Worm (Caenorhabditis elegans): ENCODE data around the gene srh-203.

The srh-203 gene

DNA sequence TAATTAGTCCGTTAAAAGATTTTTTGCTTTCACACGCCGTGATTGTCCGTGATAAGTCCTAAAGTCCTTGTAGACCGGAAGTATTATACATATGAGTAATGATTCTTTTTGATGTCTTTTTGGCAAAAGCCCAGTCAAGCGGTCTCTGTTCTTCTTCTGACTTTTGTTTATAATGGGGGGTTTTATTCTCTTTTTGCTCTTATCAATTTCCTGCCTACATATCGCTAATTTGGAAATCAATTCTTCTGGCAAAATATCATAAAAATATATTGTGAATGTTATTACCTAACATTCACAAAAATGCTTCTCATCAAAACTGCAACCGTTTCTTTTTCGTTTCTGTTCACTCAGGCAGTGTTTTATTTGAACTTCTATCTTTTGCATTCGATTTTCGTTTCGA is 20.4 kb upstream of the srh-203 start, which contains the start of gene srbc-61:
TSS of gene srbc-61 (plus strand) at position 301 of the 400 bp plus-strand sequence.
- TF ChIP-seq mdl-1 (tag; optimal IDR thresholded peaks at IDR 0.05) (no peak), hmg-11 (tag; optimal IDR thresholded peaks at IDR 0.05) (no peak), unc-62 (GFP tag; optimal IDR thresholded peaks at IDR 0.05) (no peak), nhr-76 (tag; optimal IDR thresholded peaks at IDR 0.05) (no peak)

- TF ChIP-seq nhr-43 (tag; optimal IDR thresholded peaks at IDR 0.05; ENCODE audit: poor library complexity, severe bottlenecking) (no peak), lin-15B (tag; optimal IDR thresholded peaks at IDR 0.05) (no peak), ZK546.5 (tag; optimal IDR thresholded peaks at IDR 0.05) (no peak), nhr-28 (tag; optimal IDR thresholded peaks at IDR 0.05) (no peak), lin-39 (tag; optimal IDR thresholded peaks at IDR 0.05) (no peak)
Observed at ce11 chrV:17473699-17474098, 17.6 kb upstream of the srh-203 start, which contains the start of gene srh-123. Gene srh-123, plus strand, starts transcription at chrV:17473999.

ce11 chrV:17471564-17471963 is 15.5 kb upstream of the srh-203 start, which contains the start of gene srh-235:
Gene srh-235, minus strand, starts transcription at chrV:17471664.
- TF ChIP-seq ceh-9 (tag; optimal IDR thresholded peaks at IDR 0.05), result no peak
- TF ChIP-seq nhr-12 (tag; optimal IDR thresholded peaks at IDR 0.05), result no peak
- TF ChIP-seq R02D3.7 (tag; optimal IDR thresholded peaks at IDR 0.05), result no peak
- TF ChIP-seq tbx-2 (tag; optimal IDR thresholded peaks at IDR 0.05), result no peak

DNA sequence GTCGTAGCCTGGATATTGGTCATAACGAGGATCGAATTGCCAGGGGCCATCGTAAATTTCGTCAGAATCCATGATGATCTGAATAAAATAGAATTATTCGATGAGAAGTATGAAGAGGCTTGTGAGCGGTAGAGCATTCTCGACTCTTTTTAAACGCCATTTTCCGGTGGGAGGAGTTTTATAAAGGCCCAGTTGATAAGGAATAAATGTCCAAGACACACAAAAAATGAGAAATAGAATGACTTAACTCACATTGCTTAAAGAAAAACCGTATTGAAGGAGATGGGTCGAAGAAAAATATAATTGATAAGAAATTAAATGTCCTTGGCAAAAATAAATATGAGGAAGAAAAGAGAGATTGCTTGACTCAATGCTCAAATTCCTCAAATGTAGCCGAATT is 13.1 kb upstream of the srh-203 start, which contains the start of gene F20E11.17:
TSS of gene F20E11.17 (minus strand) at position 101 of the 400 bp plus-strand sequence.
- TF ChIP-seq ceh-82 (tag; optimal IDR thresholded peaks at IDR 0.05), result no peak
- TF ChIP-seq pqm-1 (tag; optimal IDR thresholded peaks at IDR 0.05), result no peak
- no peak for TF ChIP-seq mdl-1 (tag; optimal IDR thresholded peaks at IDR 0.05)
- no peak for TF ChIP-seq skn-1 (tag; optimal IDR thresholded peaks at IDR 0.05)
- TF ChIP-seq nhr-23 (tag; optimal IDR thresholded peaks at IDR 0.05), result no peak
- TF ChIP-seq ZK546.5 (tag; optimal IDR thresholded peaks at IDR 0.05), result no peak
- no peak for TF ChIP-seq elt-3 (tag; optimal IDR thresholded peaks at IDR 0.05)
- no peak for TF ChIP-seq jun-1 (tag; optimal IDR thresholded peaks at IDR 0.05)
- no peak for TF ChIP-seq ztf-11 (tag; optimal IDR thresholded peaks at IDR 0.05)
- no peak for TF ChIP-seq lin-15B (tag; optimal IDR thresholded peaks at IDR 0.05)
- no peak for TF ChIP-seq ztf-4 (tag; optimal IDR thresholded peaks at IDR 0.05)
- no peak for TF ChIP-seq eor-1 (tag; optimal IDR thresholded peaks at IDR 0.05)
- no peak for TF ChIP-seq egl-27 (tag; optimal IDR thresholded peaks at IDR 0.05)
- no peak for TF ChIP-seq unc-39 (tag; optimal IDR thresholded peaks at IDR 0.05)
- no peak for TF ChIP-seq fos-1 (tag; optimal IDR thresholded peaks at IDR 0.05)

ce11 chrV:17467881-17468280 is 11.8 kb upstream of the srh-203 start:
- no peak for TF ChIP-seq lsy-12 (tag; optimal IDR thresholded peaks at IDR 0.05)
- no peak for TF ChIP-seq ZK546.5 (tag; optimal IDR thresholded peaks at IDR 0.05)
- no peak for TF ChIP-seq unc-39 (tag; optimal IDR thresholded peaks at IDR 0.05)
- no peak for TF ChIP-seq daf-12 (tag; optimal IDR thresholded peaks at IDR 0.05)
- no peak for TF ChIP-seq ztf-4 (tag; optimal IDR thresholded peaks at IDR 0.05)
- no peak for TF ChIP-seq nhr-23 (tag; optimal IDR thresholded peaks at IDR 0.05)
- no peak for TF ChIP-seq nhr-67 (tag; optimal IDR thresholded peaks at IDR 0.05)
- no peak for TF ChIP-seq egl-5 (tag; optimal IDR thresholded peaks at IDR 0.05)
- TF ChIP-seq pha-4 (tag; optimal IDR thresholded peaks at IDR 0.05), result no peak
- TF ChIP-seq lin-39 (tag; optimal IDR thresholded peaks at IDR 0.05), result no peak
- no peak for TF ChIP-seq R02D3.7 (tag; optimal IDR thresholded peaks at IDR 0.05)
- no peak for TF ChIP-seq eor-1 (tag; optimal IDR thresholded peaks at IDR 0.05)
- no peak for TF ChIP-seq pqm-1 (tag; optimal IDR thresholded peaks at IDR 0.05)
- TF ChIP-seq mdl-1 (tag; optimal IDR thresholded peaks at IDR 0.05), result no peak
- TF ChIP-seq ama-1 (optimal IDR thresholded peaks at IDR 0.05), result no peak
- no peak for TF ChIP-seq ceh-9 (tag; optimal IDR thresholded peaks at IDR 0.05)
- TF ChIP-seq nhr-237 (tag; optimal IDR thresholded peaks at IDR 0.05), result no peak
- TF ChIP-seq nfya-1 (tag; optimal IDR thresholded peaks at IDR 0.05; ENCODE audit: insufficient read depth), result no peak
- TF ChIP-seq nhr-25 (tag; optimal IDR thresholded peaks at IDR 0.05), result no peak
- TF ChIP-seq lin-15B (tag; optimal IDR thresholded peaks at IDR 0.05), result no peak

All from whole organism, L3 larva.